Worm (Caenorhabditis elegans): ENCODE data around the gene morc-1.

morc-1 gene

ce11 chrIII:5233140-5233539, 26.4 kb upstream of the morc-1 start:
- TF ChIP-seq tbx-11 (GFP tag; IDR thresholded peaks at IDR 0.05) (no peak), tbx-37 (GFP tag; conservative IDR thresholded peaks at IDR 0.05) (no peak), hmbx-1 (tag; optimal IDR thresholded peaks at IDR 0.05) (no peak), ceh-13 (GFP tag; optimal IDR thresholded peaks at IDR 0.05) (no peak), F13C5.2 (tag; optimal IDR thresholded peaks at IDR 0.05) (no peak), flt-1 (GFP tag; IDR thresholded peaks at IDR 0.05) (no peak), pes-1 (GFP tag; IDR thresholded peaks at IDR 0.05) (no peak), scrt-1 (GFP tag; IDR thresholded peaks at IDR 0.05) (no peak), tra-4 (tag; optimal IDR thresholded peaks at IDR 0.05) (no peak), ama-1 (optimal IDR thresholded peaks at IDR 0.05) (no peak), B0310.2 (tag; optimal IDR thresholded peaks at IDR 0.05) (no peak), hnd-1 (tag; optimal IDR thresholded peaks at IDR 0.05) (no peak), aly-1 (tag; optimal IDR thresholded peaks at IDR 0.05) (no peak), ceh-36 (tag; optimal IDR thresholded peaks at IDR 0.05) (no peak), sea-1 (GFP tag; conservative IDR thresholded peaks at IDR 0.05) (no peak)

ce11 chrIII:5230415-5230814, 23.7 kb upstream of the morc-1 start, which contains the start of gene prmt-5:
prmt-5 (plus strand) TSS chrIII:5230555.
- TF ChIP-seq hmbx-1 (tag; optimal IDR thresholded peaks at IDR 0.05) = no peak
- TF ChIP-seq flt-1 (GFP tag; IDR thresholded peaks at IDR 0.05) = no peak
- no peak for TF ChIP-seq hmg-4 (GFP tag; optimal IDR thresholded peaks at IDR 0.05)
- TF ChIP-seq B0310.2 (tag; optimal IDR thresholded peaks at IDR 0.05) = no peak
- TF ChIP-seq ceh-36 (tag; optimal IDR thresholded peaks at IDR 0.05) = no peak
- no peak for TF ChIP-seq aly-1 (tag; optimal IDR thresholded peaks at IDR 0.05)
- no peak for TF ChIP-seq tra-4 (tag; optimal IDR thresholded peaks at IDR 0.05)
- no peak for TF ChIP-seq pes-1 (GFP tag; IDR thresholded peaks at IDR 0.05)
- no peak for TF ChIP-seq ets-7 (tag; optimal IDR thresholded peaks at IDR 0.05)
- no peak for TF ChIP-seq tbx-11 (GFP tag; IDR thresholded peaks at IDR 0.05)
- TF ChIP-seq F13C5.2 (tag; optimal IDR thresholded peaks at IDR 0.05) = no peak
- TF ChIP-seq sea-1 (GFP tag; conservative IDR thresholded peaks at IDR 0.05) = no peak

ce11 chrIII:5229511-5230250, 23.0 kb upstream of the morc-1 start:
- TF ChIP-seq hmg-4 (GFP tag; optimal IDR thresholded peaks at IDR 0.05) (no peak), pes-1 (GFP tag; IDR thresholded peaks at IDR 0.05) (no peak), scrt-1 (GFP tag; IDR thresholded peaks at IDR 0.05) (no peak)

- TF ChIP-seq hnd-1 (tag; optimal IDR thresholded peaks at IDR 0.05) = no peak
- TF ChIP-seq B0310.2 (tag; optimal IDR thresholded peaks at IDR 0.05) = no peak
- TF ChIP-seq hmbx-1 (tag; optimal IDR thresholded peaks at IDR 0.05) = no peak
- no peak for TF ChIP-seq sea-1 (GFP tag; conservative IDR thresholded peaks at IDR 0.05)
- TF ChIP-seq aly-1 (tag; optimal IDR thresholded peaks at IDR 0.05) = no peak
- TF ChIP-seq F13C5.2 (tag; optimal IDR thresholded peaks at IDR 0.05) = no peak
These were observed 22.1 kb upstream of the morc-1 start for ce11 chrIII:5228839-5229238.

DNA sequence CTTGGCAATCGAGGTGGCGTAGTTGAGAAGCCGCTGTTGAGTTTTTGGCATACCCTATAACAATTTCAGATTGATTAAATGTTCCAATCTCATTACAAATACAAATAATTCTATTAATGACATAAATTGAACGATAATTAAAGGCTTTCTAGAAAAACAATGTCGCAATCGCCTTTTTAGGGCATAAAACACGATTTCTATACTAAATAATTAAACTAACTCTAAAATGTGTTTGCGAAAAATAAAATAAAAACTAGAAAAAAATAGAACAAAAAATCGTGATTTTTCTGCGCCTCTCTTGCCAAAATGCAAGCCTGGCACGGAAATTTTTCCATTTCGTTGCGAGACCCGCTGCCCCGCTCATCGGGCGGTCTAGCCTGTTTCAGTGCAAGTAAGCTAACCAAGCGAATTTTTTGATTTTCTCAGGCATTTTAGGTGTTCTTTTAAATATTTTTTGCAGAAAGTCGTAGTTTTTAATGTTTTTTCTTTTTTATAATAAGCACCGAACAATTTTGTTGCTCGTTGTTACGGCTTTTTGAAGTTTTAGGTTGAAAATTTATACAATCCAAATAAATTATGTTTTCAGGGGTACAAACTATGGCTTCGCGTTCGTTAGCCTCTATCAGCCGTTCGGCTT, 21.2 kb upstream of the morc-1 start, which contains the start of the genes C34E10.12, C34E10.10 and atp-2:
Gene C34E10.12, minus strand, starts transcription at position 51 of the 637 bp plus-strand sequence.
Gene C34E10.10, minus strand, starts transcription at position 54 of the 637 bp plus-strand sequence.
Gene atp-2, plus strand, starts transcription at position 587 of the 637 bp plus-strand sequence.
- TF ChIP-seq scrt-1 (GFP tag; IDR thresholded peaks at IDR 0.05) = no peak
- TF ChIP-seq B0310.2 (tag; optimal IDR thresholded peaks at IDR 0.05) = no peak
- TF ChIP-seq aly-1 (tag; optimal IDR thresholded peaks at IDR 0.05) = no peak
- no peak for TF ChIP-seq flt-1 (GFP tag; IDR thresholded peaks at IDR 0.05)
- peak; percentile 14 for TF ChIP-seq hmg-4 (GFP tag; optimal IDR thresholded peaks at IDR 0.05)
- peak; percentile 75 for TF ChIP-seq F13C5.2 (tag; optimal IDR thresholded peaks at IDR 0.05)
- peak; percentile 51; the same call in 1 of the 2 replicates for TF ChIP-seq pes-1 (GFP tag; IDR thresholded peaks at IDR 0.05)

- TF ChIP-seq tbx-37 (GFP tag; conservative IDR thresholded peaks at IDR 0.05) (no peak), ceh-36 (tag; optimal IDR thresholded peaks at IDR 0.05) (no peak), ceh-13 (GFP tag; optimal IDR thresholded peaks at IDR 0.05) (no peak), B0310.2 (tag; optimal IDR thresholded peaks at IDR 0.05) (no peak), F13C5.2 (tag; optimal IDR thresholded peaks at IDR 0.05) (no peak), ama-1 (optimal IDR thresholded peaks at IDR 0.05) (no peak), tra-4 (tag; optimal IDR thresholded peaks at IDR 0.05) (no peak), hmg-4 (GFP tag; optimal IDR thresholded peaks at IDR 0.05) (no peak)
These were observed 18.6 kb upstream of the morc-1 start, which contains the start of gene nex-1 for ce11 chrIII:5225321-5225720. nex-1 (plus strand) TSS chrIII:5225621.

ce11 chrIII:5224908-5225307, 18.2 kb upstream of the morc-1 start:
- TF ChIP-seq ceh-13 (GFP tag; optimal IDR thresholded peaks at IDR 0.05) (no peak), hmg-4 (GFP tag; optimal IDR thresholded peaks at IDR 0.05) (no peak), scrt-1 (GFP tag; IDR thresholded peaks at IDR 0.05) (no peak), sea-1 (GFP tag; conservative IDR thresholded peaks at IDR 0.05) (no peak), ama-1 (optimal IDR thresholded peaks at IDR 0.05) (no peak), flt-1 (GFP tag; IDR thresholded peaks at IDR 0.05) (no peak), hmbx-1 (tag; optimal IDR thresholded peaks at IDR 0.05) (no peak), hnd-1 (tag; optimal IDR thresholded peaks at IDR 0.05) (no peak)

DNA sequence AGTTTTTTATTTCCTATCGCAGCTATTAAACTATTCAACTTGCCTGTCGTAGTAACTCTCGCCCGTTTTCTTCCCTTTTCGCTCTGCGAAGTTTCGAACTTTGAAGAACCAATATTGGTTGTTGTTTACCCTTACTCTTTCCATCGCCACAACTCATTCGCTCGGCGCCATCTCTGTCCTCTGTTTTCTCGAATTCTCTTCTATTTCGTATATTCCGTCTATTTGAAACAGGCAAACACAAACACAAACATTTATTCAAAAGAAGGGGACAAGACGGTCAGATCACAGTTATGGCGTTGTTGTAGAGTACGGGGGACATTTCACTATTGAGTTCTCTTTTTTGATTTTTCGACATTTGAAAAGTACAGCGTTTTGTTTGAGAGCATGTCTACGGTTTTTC, 16.1 kb upstream of the morc-1 start:
- TF ChIP-seq ceh-13 (GFP tag; optimal IDR thresholded peaks at IDR 0.05) (no peak), hnd-1 (tag; optimal IDR thresholded peaks at IDR 0.05) (no peak), scrt-1 (GFP tag; IDR thresholded peaks at IDR 0.05) (no peak), F13C5.2 (tag; optimal IDR thresholded peaks at IDR 0.05) (no peak), aly-1 (tag; optimal IDR thresholded peaks at IDR 0.05) (no peak), hmg-4 (GFP tag; optimal IDR thresholded peaks at IDR 0.05) (no peak), ceh-36 (tag; optimal IDR thresholded peaks at IDR 0.05) (no peak), hmbx-1 (tag; optimal IDR thresholded peaks at IDR 0.05) (no peak), tra-4 (tag; optimal IDR thresholded peaks at IDR 0.05) (no peak), tbx-11 (GFP tag; IDR thresholded peaks at IDR 0.05) (no peak), B0310.2 (tag; optimal IDR thresholded peaks at IDR 0.05) (no peak), tbx-37 (GFP tag; conservative IDR thresholded peaks at IDR 0.05) (no peak), sea-1 (GFP tag; conservative IDR thresholded peaks at IDR 0.05) (no peak), ets-7 (tag; optimal IDR thresholded peaks at IDR 0.05) (no peak)
